Fruit fly (Drosophila melanogaster): Measurements from ENCODE around the gene CG11122.

Gene CG11122

dm6 chrX:11124126-11124748, at the start of gene CG11122:
CG11122 (minus strand) TSS chrX:11124726.
- TF ChIP-seq dati (GFP tag; IDR thresholded peaks at IDR 0.05): no peak
- no peak for TF ChIP-seq CG34422 (GFP tag; IDR thresholded peaks at IDR 0.05)
- TF ChIP-seq fd3F (GFP tag; optimal IDR thresholded peaks at IDR 0.05): no peak
- peak; percentile 87 for TF ChIP-seq onecut (GFP tag; IDR thresholded peaks at IDR 0.05)
- peak; percentile 84 for TF ChIP-seq Elba2 (GFP tag; optimal IDR thresholded peaks at IDR 0.05)
- no peak for TF ChIP-seq CG31224 (GFP tag; IDR thresholded peaks at IDR 0.05)
- TF ChIP-seq CG18011 (GFP tag; optimal IDR thresholded peaks at IDR 0.05): no peak
- TF ChIP-seq CG18476 (GFP tag; optimal IDR thresholded peaks at IDR 0.05): no peak
- TF ChIP-seq Deaf1 (tag; optimal IDR thresholded peaks at IDR 0.05): peak; percentile 64
- no peak for TF ChIP-seq CG14050 (GFP tag; IDR thresholded peaks at IDR 0.05)
- TF ChIP-seq repo (GFP tag; optimal IDR thresholded peaks at IDR 0.05): no peak
- no peak for TF ChIP-seq Sry-β (GFP tag; optimal IDR thresholded peaks at IDR 0.05)
- no peak for TF ChIP-seq fd102C (GFP tag; optimal IDR thresholded peaks at IDR 0.05)
- TF ChIP-seq bbx (GFP tag; IDR thresholded peaks at IDR 0.05; ENCODE audit: partially characterized antibody): peak; percentile 25
- TF ChIP-seq CG30020 (tag; optimal IDR thresholded peaks at IDR 0.05): no peak
- no peak for TF ChIP-seq tap (tag; optimal IDR thresholded peaks at IDR 0.05)
- no peak for TF ChIP-seq CG11723 (GFP tag; optimal IDR thresholded peaks at IDR 0.05)
- no peak for TF ChIP-seq HLH3B (GFP tag; IDR thresholded peaks at IDR 0.05)
- no peak for TF ChIP-seq CG12155 (GFP tag; optimal IDR thresholded peaks at IDR 0.05)
- no peak for TF ChIP-seq CG10959 (GFP tag; IDR thresholded peaks at IDR 0.05)
- TF ChIP-seq CG31365 (tag; optimal IDR thresholded peaks at IDR 0.05): no peak
- no peak for TF ChIP-seq CG8290 (GFP tag; optimal IDR thresholded peaks at IDR 0.05)
- TF ChIP-seq CG8290 (tag; optimal IDR thresholded peaks at IDR 0.05): no peak
- TF ChIP-seq hkb (optimal IDR thresholded peaks at IDR 0.05): no peak
- TF ChIP-seq hkb (GFP tag; IDR thresholded peaks at IDR 0.05): no peak
- TF ChIP-seq CG17612 (GFP tag; IDR thresholded peaks at IDR 0.05): no peak
- peak; percentile 49 for TF ChIP-seq MESR4 (GFP tag; optimal IDR thresholded peaks at IDR 0.05)
- TF ChIP-seq CG12236 (GFP tag; optimal IDR thresholded peaks at IDR 0.05): no peak
- no peak for TF ChIP-seq HHEX (GFP tag; optimal IDR thresholded peaks at IDR 0.05)
- no peak for TF ChIP-seq hb (GFP tag; IDR thresholded peaks at IDR 0.05; ENCODE audit: partially characterized antibody)
- TF ChIP-seq Neu2 (GFP tag; optimal IDR thresholded peaks at IDR 0.05; ENCODE audit: borderline replicate concordance): no peak
- TF ChIP-seq az2 (GFP tag; optimal IDR thresholded peaks at IDR 0.05): no peak
- no peak for TF ChIP-seq vfl (GFP tag; optimal IDR thresholded peaks at IDR 0.05)
- peak; percentile 66 for TF ChIP-seq cg (GFP tag; optimal IDR thresholded peaks at IDR 0.05)
- TF ChIP-seq CG16863 (GFP tag; optimal IDR thresholded peaks at IDR 0.05): no peak
- TF ChIP-seq CG10462 (GFP tag; optimal IDR thresholded peaks at IDR 0.05): no peak
- no peak for TF ChIP-seq CG11504 (tag; optimal IDR thresholded peaks at IDR 0.05)
- TF ChIP-seq ttk (GFP tag; IDR thresholded peaks at IDR 0.05): no peak
- TF ChIP-seq MBD-R2 (GFP tag; IDR thresholded peaks at IDR 0.05): 0 out of 2 replicates have a peak, but pooled peaks have one; percentile 26
- no peak for TF ChIP-seq seq (GFP tag; IDR thresholded peaks at IDR 0.05)
- no peak for TF ChIP-seq CG14965 (GFP tag; optimal IDR thresholded peaks at IDR 0.05; ENCODE audit: borderline replicate concordance)
- TF ChIP-seq fd64A (GFP tag; optimal IDR thresholded peaks at IDR 0.05): no peak
- TF ChIP-seq row (GFP tag; IDR thresholded peaks at IDR 0.05): no peak
- TF ChIP-seq Adf1 (GFP tag; IDR thresholded peaks at IDR 0.05): peak; percentile 10; the same call in 1 of the 2 replicates
- TF ChIP-seq ap (GFP tag; IDR thresholded peaks at IDR 0.05): no peak
- no peak for TF ChIP-seq stc (GFP tag; IDR thresholded peaks at IDR 0.05)
- TF ChIP-seq HLHmδ (GFP tag; optimal IDR thresholded peaks at IDR 0.05): no peak
- TF ChIP-seq Awh (GFP tag; IDR thresholded peaks at IDR 0.05): no peak
- no peak for TF ChIP-seq CG7271 (tag; optimal IDR thresholded peaks at IDR 0.05)
- no peak for TF ChIP-seq Sox100B (GFP tag; optimal IDR thresholded peaks at IDR 0.05)
- TF ChIP-seq ab (GFP tag; optimal IDR thresholded peaks at IDR 0.05): no peak
- TF ChIP-seq CG18262 (tag; optimal IDR thresholded peaks at IDR 0.05): no peak

All from whole organism, embryonic.